Fruit fly (Drosophila melanogaster): ENCODE measurements around the gene CG9626.

The CG9626 gene

DNA sequence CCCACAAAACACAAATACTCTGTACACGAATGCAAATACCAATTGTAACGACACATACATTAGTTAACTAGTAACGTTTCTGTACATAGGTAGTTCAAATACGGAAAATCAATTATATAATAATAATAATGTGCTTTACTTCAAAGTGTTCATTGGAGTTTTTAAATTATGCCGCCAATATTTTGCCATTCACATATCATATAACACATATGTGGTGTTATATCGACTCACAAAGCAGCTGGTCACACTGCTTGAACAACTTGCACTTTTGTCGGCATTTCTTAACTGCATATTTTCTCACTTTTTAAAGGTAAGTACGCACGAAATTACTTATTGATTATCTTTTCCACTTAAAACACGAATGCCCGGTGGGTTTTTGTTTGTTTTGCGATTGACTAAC lies 43.4 kb upstream of the CG9626 start, which contains the start of gene DppIII:
DppIII (plus strand) TSS at position 227 of the 400 bp plus-strand sequence.
- TF ChIP-seq kay (GFP tag; ENCODE audit: borderline replicate concordance) (no peak), cnc (optimal IDR thresholded peaks at IDR 0.05) (peak in 1 of 2 experiments; percentile 40), pad (GFP tag; optimal IDR thresholded peaks at IDR 0.05) (no peak), Clk (GFP tag; optimal IDR thresholded peaks at IDR 0.05) (no peak), bab1 (GFP tag; optimal IDR thresholded peaks at IDR 0.05) (no peak)

DNA sequence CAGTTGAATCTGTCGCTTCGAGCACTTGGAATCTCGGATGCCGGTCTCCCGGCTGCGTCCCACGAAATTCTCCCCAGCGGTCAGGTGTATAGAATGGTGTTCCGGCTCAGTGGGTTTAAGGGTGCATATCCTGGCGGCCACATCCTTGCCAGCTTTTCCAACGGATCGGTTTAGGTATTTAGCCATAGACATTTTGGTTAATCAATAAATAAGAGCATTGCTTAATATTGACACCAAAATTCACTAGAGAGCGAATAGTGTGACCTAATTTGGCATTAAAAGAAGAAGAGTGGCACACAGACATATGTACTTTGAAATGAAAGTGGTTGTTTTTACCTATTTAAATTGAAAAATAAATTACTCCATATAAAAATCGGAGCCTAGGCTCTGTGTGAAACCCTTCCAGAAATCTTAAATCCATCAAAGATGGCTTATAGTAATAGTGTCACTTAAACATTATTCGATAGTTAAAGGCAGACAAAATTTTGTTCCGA lies 42.5 kb upstream of the CG9626 start, which contains the start of the genes PNKP and COX7AL:
PNKP (minus strand) TSS at position 266 of the 494 bp plus-strand sequence.
COX7AL (plus strand) TSS at position 419 of the 494 bp plus-strand sequence.
- no peak for TF ChIP-seq Crg-1 (GFP tag; optimal IDR thresholded peaks at IDR 0.05)
- no peak for TF ChIP-seq CG33017 (tag; optimal IDR thresholded peaks at IDR 0.05)
- no peak for TF ChIP-seq toe (GFP tag; optimal IDR thresholded peaks at IDR 0.05)
- TF ChIP-seq CG14711 (tag; optimal IDR thresholded peaks at IDR 0.05), result no peak
- no peak for TF ChIP-seq CG7045 (GFP tag; optimal IDR thresholded peaks at IDR 0.05)
- TF ChIP-seq kay (GFP tag; ENCODE audit: borderline replicate concordance), result no peak
- no peak for TF ChIP-seq CG5204 (GFP tag; optimal IDR thresholded peaks at IDR 0.05)

DNA sequence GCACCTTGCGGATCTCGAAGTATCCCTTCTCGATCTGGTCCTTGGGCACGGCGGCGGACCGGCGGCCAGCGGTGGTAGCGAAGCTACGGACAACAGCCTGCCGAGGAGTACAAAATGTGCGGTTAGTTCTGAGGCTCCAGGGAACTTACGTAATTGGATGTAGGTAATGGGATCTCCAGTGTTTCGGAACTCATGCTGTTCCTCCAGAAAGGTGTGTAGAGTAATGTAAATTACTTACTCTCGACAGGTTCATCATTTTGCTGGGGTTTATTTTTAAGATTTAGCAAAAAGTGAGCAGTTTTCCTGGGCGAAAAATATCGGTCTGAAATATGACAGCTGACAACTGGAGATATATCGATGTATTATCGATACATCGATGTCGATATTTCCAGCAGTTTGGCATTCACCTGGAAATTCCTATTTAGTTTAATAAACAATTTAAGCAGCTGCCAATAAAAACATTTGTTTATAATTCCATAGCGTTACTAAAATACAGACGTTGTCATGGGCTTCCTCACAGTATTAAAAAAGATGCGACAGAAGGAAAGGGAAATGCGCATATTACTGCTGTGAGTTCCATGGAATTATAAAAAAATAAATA lies 40.0 kb upstream of the CG9626 start, which contains the start of the genes COX7A and Arl2:
COX7A (minus strand) TSS at position 369 of the 601 bp plus-strand sequence.
Arl2 (plus strand) TSS at position 426 of the 601 bp plus-strand sequence.
- TF ChIP-seq cnc (optimal IDR thresholded peaks at IDR 0.05) (no peak), CG11617 (GFP tag; optimal IDR thresholded peaks at IDR 0.05) (no peak), ovo (GFP tag; optimal IDR thresholded peaks at IDR 0.05) (no peak), tj (GFP tag; optimal IDR thresholded peaks at IDR 0.05) (peak; percentile 23), Crg-1 (GFP tag; optimal IDR thresholded peaks at IDR 0.05) (peak; percentile 20), CG12768 (GFP tag; optimal IDR thresholded peaks at IDR 0.05) (no peak), Mnt (GFP tag; optimal IDR thresholded peaks at IDR 0.05) (no peak), bab1 (GFP tag; optimal IDR thresholded peaks at IDR 0.05) (peak; percentile 8), kay (GFP tag; ENCODE audit: borderline replicate concordance) (no peak), CG14711 (tag; optimal IDR thresholded peaks at IDR 0.05) (peak; percentile 16), pad (GFP tag; optimal IDR thresholded peaks at IDR 0.05) (no peak), toe (GFP tag; optimal IDR thresholded peaks at IDR 0.05) (no peak), CG7101 (tag; optimal IDR thresholded peaks at IDR 0.05) (peak; percentile 1)

DNA sequence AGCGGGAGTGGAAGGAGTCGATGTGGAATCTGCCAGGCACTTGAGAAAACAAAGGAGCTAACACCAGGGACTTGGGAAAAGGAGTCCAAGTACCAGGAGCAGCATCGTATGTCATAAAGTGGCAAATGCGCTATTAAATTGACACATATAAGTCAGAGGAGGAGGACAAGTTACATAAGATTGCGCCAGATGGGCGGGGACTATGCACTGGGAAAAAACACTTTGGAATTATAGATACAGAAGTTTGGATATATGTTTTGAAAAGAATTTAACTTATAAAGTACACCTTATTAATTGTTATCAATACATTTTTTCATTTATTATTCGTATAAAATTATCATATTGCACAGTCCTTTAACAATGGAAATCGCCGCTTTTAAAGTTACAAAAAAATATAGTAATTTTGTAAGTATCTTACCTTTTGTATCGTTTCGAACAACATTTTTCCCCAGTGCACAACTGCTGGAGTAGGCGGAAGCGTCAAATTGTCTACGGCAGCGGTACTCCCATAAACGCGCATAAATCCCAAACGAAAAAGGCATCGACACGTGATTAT lies 35.3 kb upstream of the CG9626 start:
- TF ChIP-seq CG7045 (GFP tag; optimal IDR thresholded peaks at IDR 0.05) (no peak), cic (GFP tag; optimal IDR thresholded peaks at IDR 0.05) (no peak), Mnt (GFP tag; optimal IDR thresholded peaks at IDR 0.05) (no peak), kay (GFP tag; ENCODE audit: borderline replicate concordance) (no peak), ovo (GFP tag; optimal IDR thresholded peaks at IDR 0.05) (no peak), CG1620 (GFP tag; optimal IDR thresholded peaks at IDR 0.05) (no peak), tj (GFP tag; optimal IDR thresholded peaks at IDR 0.05) (no peak), CG5204 (GFP tag; optimal IDR thresholded peaks at IDR 0.05) (no peak), bab1 (GFP tag; optimal IDR thresholded peaks at IDR 0.05) (no peak), pad (GFP tag; optimal IDR thresholded peaks at IDR 0.05) (no peak), Hr96 (GFP tag; optimal IDR thresholded peaks at IDR 0.05) (no peak), toe (GFP tag; optimal IDR thresholded peaks at IDR 0.05) (no peak), CG14711 (tag; optimal IDR thresholded peaks at IDR 0.05) (no peak), Crg-1 (GFP tag; optimal IDR thresholded peaks at IDR 0.05) (no peak), cnc (optimal IDR thresholded peaks at IDR 0.05) (no peak), CG33017 (tag; optimal IDR thresholded peaks at IDR 0.05) (no peak), CG12768 (GFP tag; optimal IDR thresholded peaks at IDR 0.05) (no peak), CG7101 (tag; optimal IDR thresholded peaks at IDR 0.05) (no peak)

DNA sequence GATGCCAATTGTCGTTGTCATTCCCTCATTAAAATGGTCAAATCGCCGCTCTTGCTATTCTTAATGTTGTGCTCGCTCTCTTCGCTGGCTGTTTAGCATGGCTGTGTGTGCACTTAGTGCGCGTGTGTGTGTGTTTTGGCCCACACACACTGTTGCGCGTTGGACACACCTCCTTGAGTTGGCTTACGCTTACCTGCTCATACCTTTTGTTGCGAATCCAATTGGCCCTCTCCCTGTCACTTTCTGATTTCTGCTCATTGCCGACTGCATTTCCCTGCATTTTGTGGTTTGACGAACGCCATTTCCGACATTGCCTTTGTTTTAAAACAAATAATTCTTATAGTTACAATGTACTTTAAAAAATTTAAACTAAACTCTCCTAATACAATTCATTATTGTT lies 34.2 kb upstream of the CG9626 start:
- TF ChIP-seq CG7101 (tag; optimal IDR thresholded peaks at IDR 0.05), result no peak
- no peak for TF ChIP-seq CG12768 (GFP tag; optimal IDR thresholded peaks at IDR 0.05)
- TF ChIP-seq Hr96 (GFP tag; optimal IDR thresholded peaks at IDR 0.05), result no peak
- no peak for TF ChIP-seq CG11617 (GFP tag; optimal IDR thresholded peaks at IDR 0.05)
- no peak for TF ChIP-seq toe (GFP tag; optimal IDR thresholded peaks at IDR 0.05)
- TF ChIP-seq CG7045 (GFP tag; optimal IDR thresholded peaks at IDR 0.05), result no peak

DNA sequence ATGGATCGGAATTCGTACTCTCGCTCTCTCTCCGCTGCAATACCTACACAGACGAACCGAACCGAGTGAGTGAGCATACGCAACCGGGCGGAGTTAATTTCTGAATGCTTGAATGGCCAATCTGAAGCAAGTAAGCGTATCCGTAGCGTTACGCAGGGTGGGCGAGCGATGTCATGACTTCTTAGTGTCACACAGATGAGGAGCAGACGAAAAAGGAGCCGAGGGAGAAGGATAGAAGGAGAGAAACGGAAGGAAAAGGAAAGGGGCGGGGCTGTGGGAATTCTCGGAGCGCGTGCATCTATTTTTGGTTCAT lies 33.6 kb upstream of the CG9626 start:
- TF ChIP-seq ovo (GFP tag; optimal IDR thresholded peaks at IDR 0.05) (no peak), kay (GFP tag; ENCODE audit: borderline replicate concordance) (peak; percentile 12)

DNA sequence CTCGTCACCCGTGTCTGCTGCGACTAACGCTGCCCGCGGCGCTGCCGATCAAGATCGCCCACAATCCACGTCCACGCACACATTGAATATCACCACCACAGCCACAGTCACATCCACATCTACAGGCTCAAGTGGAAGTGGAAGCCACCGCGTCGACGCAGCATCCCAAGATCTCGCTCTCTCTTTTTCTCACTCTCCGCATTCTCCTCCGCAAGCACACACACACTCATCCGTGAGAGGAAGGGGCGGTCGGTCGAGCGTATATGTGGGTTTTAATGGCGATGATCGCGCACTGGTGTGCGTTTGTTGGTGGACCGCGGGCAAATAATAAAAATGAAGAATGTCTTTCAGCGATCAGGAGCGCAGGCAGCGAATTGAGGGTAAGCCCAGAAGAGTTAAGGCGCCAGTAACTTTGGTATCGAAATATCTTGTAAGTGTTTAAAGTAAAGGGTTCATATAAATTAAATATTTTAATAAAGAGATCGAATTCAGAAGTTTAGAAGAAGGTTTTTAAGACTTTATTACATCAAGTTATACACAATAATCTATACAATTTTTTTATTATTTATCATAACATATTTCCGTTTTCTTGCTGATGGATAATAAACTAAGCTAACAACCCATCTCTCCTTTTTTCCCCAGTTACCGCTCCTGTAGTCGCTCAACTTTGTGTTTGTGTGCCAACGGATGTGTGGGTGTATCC lies 33.1 kb upstream of the CG9626 start, which contains the start of gene Poxm:
Poxm (minus strand) TSS at position 25 of the 703 bp plus-strand sequence.
- TF ChIP-seq Crg-1 (GFP tag; optimal IDR thresholded peaks at IDR 0.05) (no peak), kay (GFP tag; ENCODE audit: borderline replicate concordance) (peak; percentile 67)

All from whole organism, adult.